Worm (Caenorhabditis elegans) whole organism, L4 larva: Measurements from ENCODE around the gene mrps-31.

Source experiments
- ces-1 ChIP-seq: fragments of 150-350 bp; sonication (generic microtip); optimal IDR thresholded peaks from 4 replicates; lab custom pipeline; 2014; ENCODE audit warnings: missing biosample characterization, missing genetic modification reagents, missing genetic modification characterization
- daf-19 ChIP-seq: fragments of 200-800 bp; sonication (Bioruptor generic); conservative IDR thresholded peaks from 2 replicates; pipeline ENCODE4 v1.3.6; 2022; ENCODE audit warnings: missing genetic modification characterization, missing compliant biosample characterization
- fos-1 ChIP-seq: fragments of 150-350 bp; optimal IDR thresholded peaks from 2 replicates; lab custom pipeline; 2014; ENCODE audit warnings: missing biosample characterization, missing genetic modification characterization
- lin-39 ChIP-seq: fragments of 150-350 bp; optimal IDR thresholded peaks from 2 replicates; lab custom pipeline; 2014; ENCODE audit warnings: missing biosample characterization, missing genetic modification reagents, missing genetic modification characterization
- lsy-2 ChIP-seq, 2 experiments: fragments of 150-350 bp in 1 of 2; sonication (generic microtip) in 1 of 2; optimal IDR thresholded peaks; 2 replicates each; lab custom pipeline; 2014 to 2017; ENCODE audit warnings: missing biosample characterization in 2 of 2, missing genetic modification characterization in 2 of 2
- nhr-11 ChIP-seq: fragments of 150-350 bp; optimal IDR thresholded peaks from 2 replicates; lab custom pipeline; 2014; ENCODE audit warnings: missing biosample characterization, missing genetic modification characterization
- rbr-2 ChIP-seq: sonication (generic microtip); optimal IDR thresholded peaks from 2 replicates; lab custom pipeline; 2016; ENCODE audit warnings: missing genotype, missing genetic modification characterization, missing compliant biosample characterization
- snpc-4 ChIP-seq: fragments of 150-350 bp; optimal IDR thresholded peaks from 2 replicates; lab custom pipeline; 2014; ENCODE audit warnings: missing biosample characterization, missing genetic modification characterization
- spr-3 ChIP-seq: fragments of 200-800 bp; sonication (Bioruptor generic); optimal IDR thresholded peaks from 2 replicates; lab custom pipeline; 2018; ENCODE audit warnings: mild to moderate bottlenecking, missing genetic modification characterization, missing compliant biosample characterization
- unc-130 ChIP-seq: sonication (generic microtip); optimal IDR thresholded peaks from 2 replicates; lab custom pipeline; 2016; ENCODE audit warnings: missing genetic modification reagents, missing genetic modification characterization, missing compliant biosample characterization
- zag-1 ChIP-seq: fragments of 150-350 bp; optimal IDR thresholded peaks from 2 replicates; lab custom pipeline; 2014; ENCODE audit warnings: missing biosample characterization, missing genetic modification characterization

ce11 chrIII:3657479-3657878 is 27.3 kb upstream of the mrps-31 start, which contains the start of gene C46F11.5:
- TF ChIP-seq lin-39 (tag; lab: Kevin White, UChicago) (no peak), snpc-4 (tag; lab: Kevin White, UChicago) (no peak), nhr-11 (tag; lab: Kevin White, UChicago) (no peak), rbr-2 (tag; lab: Kevin White, UChicago) (no peak), zag-1 (tag; lab: Kevin White, UChicago) (no peak), lsy-2 (tag; optimal IDR thresholded peaks at IDR 0.05; lab: Kevin White, UChicago) (no peak), spr-3 (GFP tag; lab: Kevin White, UChicago) (no peak), fos-1 (tag; lab: Kevin White, UChicago) (no peak), ces-1 (GFP tag; lab: Kevin White, UChicago) (no peak), daf-19 (GFP tag; lab: Robert Waterston, UW) (no peak), unc-130 (GFP tag; lab: Kevin White, UChicago) (no peak)
